Fruit fly (Drosophila melanogaster) whole organism, embryonic: ENCODE measurements around the gene wry.

Experiments
- CG10147 ChIP-seq: fragments of 200-800 bp; sonication (Bioruptor generic); optimal IDR thresholded peaks from 2 replicates; lab custom pipeline; 2019; ENCODE audit warnings: missing biosample characterization, mild to moderate bottlenecking, missing genetic modification characterization, moderate library complexity
- CG16813 ChIP-seq: fragments of 200-800 bp; sonication (Bioruptor generic); IDR thresholded peaks from 3 replicates; pipeline ENCODE4 v1.3.6; 2022; ENCODE audit warnings: missing biosample characterization, missing genetic modification characterization; ENCODE audit not compliant: partially characterized antibody
- CG4617 ChIP-seq: fragments of 200-800 bp; sonication (Bioruptor generic); optimal IDR thresholded peaks from 3 replicates; lab custom pipeline; 2016; ENCODE audit warnings: missing biosample characterization, missing genetic modification characterization, borderline replicate concordance
- CG4707 ChIP-seq: fragments of 200-800 bp; sonication (Bioruptor generic); optimal IDR thresholded peaks from 2 replicates; lab custom pipeline; 2018; ENCODE audit warnings: missing biosample characterization, mild to moderate bottlenecking, missing genetic modification characterization, moderate library complexity
- Dfd ChIP-seq, 2 experiments: fragments of >200 bp; optimal IDR thresholded peaks; 2 replicates each; lab custom pipeline; 2017; ENCODE audit warnings: missing biosample characterization in 2 of 2, missing genetic modification characterization in 2 of 2
- Ravus ChIP-seq: fragments of 200-800 bp; sonication (Bioruptor generic); IDR thresholded peaks from 2 replicates; pipeline ENCODE4 v1.3.6; 2022; ENCODE audit warnings: missing biosample characterization, missing genetic modification characterization
- Six4 ChIP-seq: fragments of 200-800 bp; sonication (Bioruptor generic); optimal IDR thresholded peaks from 2 replicates; lab custom pipeline; 2016; ENCODE audit warnings: missing biosample characterization, missing genetic modification characterization
- cwo ChIP-seq: fragments of 200-800 bp; sonication (Bioruptor generic); optimal IDR thresholded peaks from 3 replicates; lab custom pipeline; 2017; ENCODE audit warnings: missing biosample characterization, missing genetic modification characterization, mild to moderate bottlenecking, moderate library complexity, missing genetic modification reagents
- fru ChIP-seq: fragments of >200 bp; optimal IDR thresholded peaks from 2 replicates; lab custom pipeline; 2017
- gfzf ChIP-seq: fragments of 200-800 bp; sonication (Bioruptor generic); optimal IDR thresholded peaks from 2 replicates; lab custom pipeline; 2016; ENCODE audit warnings: missing biosample characterization, mild to moderate bottlenecking, missing genetic modification characterization, moderate library complexity
- nerfin-2 ChIP-seq: fragments of 200-800 bp; sonication (Bioruptor generic); IDR thresholded peaks from 2 replicates; pipeline ENCODE4 v1.3.6; 2022; ENCODE audit warnings: missing biosample characterization, missing genetic modification characterization; ENCODE audit not compliant: partially characterized antibody
- pan ChIP-seq, 4 experiments: fragments of >200 bp in 3 of 4; fragments of 200-800 bp in 1 of 4; sonication (Bioruptor generic) in 1 of 4; optimal IDR thresholded peaks in 3 of 4; IDR thresholded peaks in 1 of 4; 2 replicates each; pipeline versions ENCODE4 v1.3.6 to Lab custom; 2017 to 2022; ENCODE audit warnings: missing biosample characterization in 2 of 4, missing genetic modification characterization in 2 of 4, mixed read lengths in 1 of 4
- stwl ChIP-seq: fragments of 200-800 bp; sonication (Bioruptor generic); optimal IDR thresholded peaks from 3 replicates; lab custom pipeline; 2018; ENCODE audit warnings: missing biosample characterization, mild to moderate bottlenecking, missing genetic modification characterization, moderate library complexity
- usp ChIP-seq: fragments of >200 bp; optimal IDR thresholded peaks from 2 replicates; lab custom pipeline; 2017; ENCODE audit warnings: missing biosample characterization, missing genetic modification characterization

- TF ChIP-seq CG4617 (no peak), pan (optimal IDR thresholded peaks at IDR 0.05; lab: Kevin White, UChicago) (no peak), pan (GFP tag; optimal IDR thresholded peaks at IDR 0.05 in 1 of 2, IDR thresholded peaks at IDR 0.05 in 1 of 2) (no peak), CG10147 (GFP tag; lab: Kevin White, UChicago) (no peak), gfzf (GFP tag; lab: Kevin White, UChicago) (no peak), nerfin-2 (no peak), fru (lab: Kevin White, UChicago) (no peak), Dfd (GFP tag; optimal IDR thresholded peaks at IDR 0.05; lab: Kevin White, UChicago) (no peak), CG4707 (no peak), CG16813 (GFP tag; lab: Robert Waterston, UW) (no peak), Ravus (no peak), Six4 (GFP tag; lab: Kevin White, UChicago) (no peak), usp (GFP tag; lab: Kevin White, UChicago) (no peak), cwo (GFP tag; lab: Kevin White, UChicago) (no peak), stwl (tag; lab: Kevin White, UChicago) (no peak)
Observed at dm6 chr2L:1869503-1869902, 33.2 kb downstream of the wry start, which contains the start of gene CG7295.
